Fruit fly (Drosophila melanogaster) whole organism, embryonic: Measurements from ENCODE around the gene ng2.

Experiments used
- BEAF-32 ChIP-seq: fragments of 200-800 bp; sonication (Bioruptor generic); optimal IDR thresholded peaks from 3 replicates; lab custom pipeline; 2017; ENCODE audit warnings: missing biosample characterization, missing genetic modification characterization, mild to moderate bottlenecking, moderate library complexity, missing genetic modification reagents
- CG10431 ChIP-seq: fragments of 200-800 bp; sonication (Bioruptor generic); optimal IDR thresholded peaks from 3 replicates; lab custom pipeline; 2018; ENCODE audit warnings: missing biosample characterization, mild to moderate bottlenecking, missing genetic modification characterization
- CG10654 ChIP-seq: fragments of 200-800 bp; sonication (Bioruptor generic); optimal IDR thresholded peaks from 2 replicates; lab custom pipeline; 2016; ENCODE audit warnings: missing biosample characterization, missing genetic modification characterization
- CG12391 ChIP-seq: fragments of 200-800 bp; sonication (Bioruptor generic); optimal IDR thresholded peaks from 3 replicates; lab custom pipeline; 2018; ENCODE audit warnings: missing biosample characterization, mild to moderate bottlenecking, missing genetic modification characterization, moderate library complexity
- CG13894 ChIP-seq: fragments of 200-800 bp; sonication (Bioruptor generic); optimal IDR thresholded peaks from 3 replicates; lab custom pipeline; 2018; ENCODE audit warnings: missing biosample characterization, mild to moderate bottlenecking, missing genetic modification characterization, moderate library complexity
- CG14965 ChIP-seq: fragments of 200-800 bp; sonication (Bioruptor generic); optimal IDR thresholded peaks from 2 replicates; lab custom pipeline; 2016; ENCODE audit warnings: missing biosample characterization, missing genetic modification characterization, borderline replicate concordance
- CG15073 ChIP-seq: fragments of 200-800 bp; sonication (Bioruptor generic); optimal IDR thresholded peaks from 2 replicates; lab custom pipeline; 2016; ENCODE audit warnings: missing biosample characterization, missing genetic modification characterization
- CG17359 ChIP-seq: fragments of 200-800 bp; sonication (Bioruptor generic); optimal IDR thresholded peaks from 3 replicates; lab custom pipeline; 2018; ENCODE audit warnings: missing biosample characterization, mild to moderate bottlenecking, missing genetic modification characterization, moderate library complexity
- CG1792 ChIP-seq: fragments of 200-800 bp; sonication (Bioruptor generic); optimal IDR thresholded peaks from 2 replicates; lab custom pipeline; 2016; ENCODE audit warnings: missing biosample characterization, missing genetic modification characterization
- CG2202 ChIP-seq: fragments of 200-800 bp; sonication (Bioruptor generic); optimal IDR thresholded peaks from 2 replicates; lab custom pipeline; 2018; ENCODE audit warnings: missing biosample characterization, mild to moderate bottlenecking, missing genetic modification characterization
- CG2712 ChIP-seq: fragments of 200-800 bp; optimal IDR thresholded peaks from 3 replicates; lab custom pipeline; 2019; ENCODE audit warnings: missing biosample characterization, mild to moderate bottlenecking, missing genetic modification characterization, moderate library complexity
- CG2875 ChIP-seq: fragments of 200-800 bp; sonication (Bioruptor generic); optimal IDR thresholded peaks from 2 replicates; lab custom pipeline; 2017; ENCODE audit warnings: missing biosample characterization, mild to moderate bottlenecking, missing genetic modification characterization, missing genetic modification reagents
- CG31441 ChIP-seq: fragments of 200-800 bp; sonication (Bioruptor generic); IDR thresholded peaks from 2 replicates; pipeline ENCODE4 v1.3.6; 2022; ENCODE audit warnings: missing biosample characterization, missing genetic modification characterization
- CG33213 ChIP-seq: fragments of 200-800 bp; sonication (Bioruptor generic); optimal IDR thresholded peaks from 3 replicates; lab custom pipeline; 2016; ENCODE audit warnings: missing biosample characterization, missing genetic modification characterization
- CG33557 ChIP-seq: fragments of 200-800 bp; sonication (Bioruptor generic); optimal IDR thresholded peaks from 2 replicates; lab custom pipeline; 2019; ENCODE audit warnings: missing biosample characterization, mild to moderate bottlenecking, missing genetic modification characterization, moderate library complexity
- CG4282 ChIP-seq: fragments of 200-800 bp; sonication (Bioruptor generic); optimal IDR thresholded peaks from 2 replicates; lab custom pipeline; 2016; ENCODE audit warnings: missing biosample characterization, missing genetic modification characterization
- CG4328 ChIP-seq: fragments of 200-800 bp; sonication (Bioruptor generic); optimal IDR thresholded peaks from 3 replicates; lab custom pipeline; 2017; ENCODE audit warnings: missing biosample characterization, missing genetic modification reagents, missing genetic modification characterization
- CG4820 ChIP-seq: fragments of 200-800 bp; sonication (Bioruptor generic); optimal IDR thresholded peaks from 3 replicates; lab custom pipeline; 2016; ENCODE audit warnings: missing biosample characterization, missing genetic modification characterization
- CG5180 ChIP-seq: fragments of 200-800 bp; sonication (Bioruptor generic); optimal IDR thresholded peaks from 3 replicates; lab custom pipeline; 2017; ENCODE audit warnings: missing biosample characterization, missing genetic modification characterization, mild to moderate bottlenecking, moderate library complexity, missing genetic modification reagents
- CG5245 ChIP-seq: fragments of 200-800 bp; sonication (Bioruptor generic); optimal IDR thresholded peaks from 3 replicates; lab custom pipeline; 2016; ENCODE audit warnings: missing biosample characterization, missing genetic modification characterization
- CG6654 ChIP-seq: fragments of 200-800 bp; sonication (Bioruptor generic); optimal IDR thresholded peaks from 2 replicates; lab custom pipeline; 2017; ENCODE audit warnings: missing biosample characterization, mild to moderate bottlenecking, missing genetic modification characterization
- CG6765 ChIP-seq: fragments of 200-800 bp; sonication (Bioruptor generic); optimal IDR thresholded peaks from 3 replicates; lab custom pipeline; 2017; ENCODE audit warnings: missing biosample characterization, mild to moderate bottlenecking, missing genetic modification characterization
- CG7963 ChIP-seq: fragments of 200-800 bp; sonication (Bioruptor generic); IDR thresholded peaks from 3 replicates; pipeline ENCODE4 v1.3.6; 2022; ENCODE audit warnings: missing biosample characterization, missing genetic modification characterization; ENCODE audit not compliant: partially characterized antibody
- CG9727 ChIP-seq: fragments of 200-800 bp; sonication (Bioruptor generic); optimal IDR thresholded peaks from 3 replicates; lab custom pipeline; 2017; ENCODE audit warnings: missing biosample characterization, mild to moderate bottlenecking, missing genetic modification characterization
- Ets97D ChIP-seq: fragments of 200-800 bp; sonication (Bioruptor generic); optimal IDR thresholded peaks from 3 replicates; lab custom pipeline; 2016; ENCODE audit warnings: missing biosample characterization, missing genetic modification characterization
- Hr78 ChIP-seq, 2 experiments: fragments of 200-800 bp in 1 of 2; fragments of >200 bp in 1 of 2; sonication (Bioruptor generic) in 1 of 2; optimal IDR thresholded peaks; 2 replicates each; lab custom pipeline; 2017 to 2019; ENCODE audit warnings: missing biosample characterization in 2 of 2, missing genetic modification characterization in 2 of 2, mild to moderate bottlenecking in 1 of 2, moderate library complexity in 1 of 2
- Med ChIP-seq: fragments of 200-800 bp; sonication (Bioruptor generic); peaks from one replicate; lab custom pipeline; 2016; ENCODE audit warnings: missing biosample characterization, missing genetic modification characterization, mild to moderate bottlenecking, inconsistent platforms, moderate library complexity
- NFAT ChIP-seq: fragments of 200-800 bp; sonication (Bioruptor generic); IDR thresholded peaks from 2 replicates; pipeline ENCODE4 v1.3.6; 2022; ENCODE audit warnings: missing biosample characterization, missing genetic modification characterization
- Sry-β ChIP-seq: fragments of 200-800 bp; sonication (Bioruptor generic); optimal IDR thresholded peaks from 2 replicates; lab custom pipeline; 2018; ENCODE audit warnings: missing biosample characterization, mild to moderate bottlenecking, missing genetic modification characterization, moderate library complexity
- ase ChIP-seq: fragments of 200-800 bp; sonication (Bioruptor generic); IDR thresholded peaks from 3 replicates; pipeline ENCODE4 v1.3.6; 2022; ENCODE audit warnings: missing biosample characterization, missing genetic modification characterization
- bowl ChIP-seq: fragments of 200-800 bp; sonication (Bioruptor generic); IDR thresholded peaks from 2 replicates; pipeline ENCODE4 v1.3.6; 2022; ENCODE audit warnings: missing biosample characterization, missing genetic modification characterization
- br ChIP-seq: fragments of >200 bp; optimal IDR thresholded peaks from 2 replicates; lab custom pipeline; 2017
- crc ChIP-seq: fragments of 200-800 bp; sonication (Bioruptor generic); optimal IDR thresholded peaks from 2 replicates; lab custom pipeline; 2016; ENCODE audit warnings: missing biosample characterization, missing genetic modification characterization
- cwo ChIP-seq: fragments of 200-800 bp; sonication (Bioruptor generic); optimal IDR thresholded peaks from 3 replicates; lab custom pipeline; 2017; ENCODE audit warnings: missing biosample characterization, missing genetic modification characterization, mild to moderate bottlenecking, moderate library complexity, missing genetic modification reagents
- da ChIP-seq: fragments of 200-800 bp; sonication (Bioruptor generic); optimal IDR thresholded peaks from 2 replicates; lab custom pipeline; 2016; ENCODE audit warnings: missing biosample characterization, missing genetic modification characterization
- ind ChIP-seq: fragments of 200-800 bp; sonication (Bioruptor generic); optimal IDR thresholded peaks from 3 replicates; lab custom pipeline; 2016; ENCODE audit warnings: missing biosample characterization, missing genetic modification characterization
- ken ChIP-seq: fragments of 200-800 bp; sonication (Bioruptor generic); IDR thresholded peaks from 3 replicates; pipeline ENCODE4 v1.3.6; 2022; ENCODE audit warnings: missing biosample characterization, missing genetic modification characterization
- lbe ChIP-seq: fragments of 200-800 bp; sonication (Bioruptor generic); optimal IDR thresholded peaks from 2 replicates; lab custom pipeline; 2016; ENCODE audit warnings: missing biosample characterization, mild to moderate bottlenecking, missing genetic modification characterization
- maf-S ChIP-seq: fragments of 200-800 bp; sonication (Bioruptor generic); optimal IDR thresholded peaks from 2 replicates; lab custom pipeline; 2016; ENCODE audit warnings: missing biosample characterization, missing genetic modification characterization
- peb ChIP-seq: fragments of 200-800 bp; sonication (Bioruptor generic); IDR thresholded peaks from 2 replicates; pipeline ENCODE4 v1.3.6; 2022; ENCODE audit warnings: missing biosample characterization, missing genetic modification characterization
- repo ChIP-seq: fragments of 200-800 bp; sonication (Bioruptor generic); optimal IDR thresholded peaks from 2 replicates; lab custom pipeline; 2016; ENCODE audit warnings: missing biosample characterization, missing genetic modification characterization
- rib ChIP-seq: fragments of 200-800 bp; sonication (Bioruptor generic); IDR thresholded peaks from 2 replicates; pipeline ENCODE4 v1.3.6; 2022; ENCODE audit warnings: missing biosample characterization, missing genetic modification characterization
- slp2 ChIP-seq: fragments of 200-800 bp; sonication (Bioruptor generic); optimal IDR thresholded peaks from 2 replicates; lab custom pipeline; 2016; ENCODE audit warnings: missing biosample characterization, missing genetic modification characterization
- sna ChIP-seq: fragments of 200-800 bp; sonication (Bioruptor generic); IDR thresholded peaks from 2 replicates; pipeline ENCODE4 v1.3.6; 2022; ENCODE audit warnings: missing biosample characterization, missing genetic modification characterization; ENCODE audit not compliant: partially characterized antibody
- tna ChIP-seq: fragments of 200-800 bp; sonication (Bioruptor generic); IDR thresholded peaks from 2 replicates; pipeline ENCODE4 v1.3.6; 2022; ENCODE audit warnings: missing biosample characterization, missing genetic modification characterization; ENCODE audit not compliant: partially characterized antibody
- tx ChIP-seq: fragments of 200-800 bp; sonication (Bioruptor generic); optimal IDR thresholded peaks from 2 replicates; lab custom pipeline; 2016; ENCODE audit warnings: missing biosample characterization, missing genetic modification characterization
- usp ChIP-seq: fragments of >200 bp; optimal IDR thresholded peaks from 2 replicates; lab custom pipeline; 2017; ENCODE audit warnings: missing biosample characterization, missing genetic modification characterization
- vvl ChIP-seq: fragments of 200-800 bp; sonication (Bioruptor generic); IDR thresholded peaks from 2 replicates; pipeline ENCODE4 v1.3.6; 2022; ENCODE audit warnings: missing biosample characterization, missing genetic modification characterization
- zen2 ChIP-seq: fragments of 200-800 bp; sonication (Bioruptor generic); IDR thresholded peaks from 3 replicates; pipeline ENCODE4 v1.3.6; 2022; ENCODE audit warnings: missing biosample characterization, missing genetic modification characterization; ENCODE audit not compliant: partially characterized antibody

The ng2 gene

DNA sequence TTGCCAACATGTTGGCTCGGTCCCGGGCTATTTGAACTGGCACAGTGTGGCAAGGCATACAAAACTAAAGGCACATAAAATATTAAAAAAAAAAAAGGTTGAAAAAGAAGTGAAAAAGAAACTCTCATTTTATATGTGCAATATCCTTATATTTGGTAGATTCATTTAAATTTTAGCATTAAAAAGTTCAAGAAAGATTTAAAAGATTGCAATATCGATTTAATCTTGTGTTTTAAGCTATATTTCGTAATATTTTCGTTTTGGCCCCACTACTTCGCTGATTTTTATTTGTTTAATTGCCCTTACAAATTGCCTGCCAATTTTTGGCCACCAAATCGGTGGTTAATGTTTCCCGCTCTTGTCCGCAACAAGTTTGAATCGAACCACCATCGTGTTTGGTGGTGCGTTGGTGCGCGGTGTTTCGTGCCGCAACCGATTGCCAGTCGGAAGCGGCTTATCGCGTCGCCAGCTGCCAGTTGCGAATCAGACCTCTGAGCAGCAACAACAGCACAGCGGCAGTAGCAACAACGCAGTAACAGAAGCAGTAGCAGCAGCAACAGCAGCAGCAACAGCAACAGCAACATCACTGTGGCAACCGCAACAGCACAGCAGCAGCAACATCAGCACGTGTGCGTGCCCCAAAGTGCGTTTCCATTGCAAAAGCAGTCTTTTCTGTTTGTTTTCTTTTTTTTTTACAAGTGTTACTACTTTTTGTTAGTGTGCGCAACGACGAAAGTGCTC lies 15.4 kb upstream of the ng2 start (continued):
- TF ChIP-seq CG31441 (GFP tag; lab: Robert Waterston, UW) (peak; percentile 98), CG4282 (GFP tag; lab: Kevin White, UChicago) (peak; percentile 74), CG7963 (GFP tag; lab: Robert Waterston, UW) (no peak), CG4820 (GFP tag; lab: Kevin White, UChicago) (peak; percentile 93), CG33557 (GFP tag; lab: Kevin White, UChicago) (peak; percentile 52), bowl (GFP tag; lab: Robert Waterston, UW) (peak; percentile 15; the same call in 1 of the 2 replicates), CG4328 (peak; percentile 95), sna (GFP tag; lab: Robert Waterston, UW) (no peak), Sry-β (peak; percentile 37), BEAF-32 (GFP tag; lab: Kevin White, UChicago) (no peak), ase (GFP tag; lab: Robert Waterston, UW) (peak; percentile 89), CG2875 (GFP tag; lab: Kevin White, UChicago) (peak; percentile 90), vvl (GFP tag; lab: Robert Waterston, UW) (peak; percentile 94), CG10654 (GFP tag; lab: Kevin White, UChicago) (peak; percentile 94), CG12391 (tag; lab: Kevin White, UChicago) (peak; percentile 95), CG6765 (peak; percentile 96), Med (GFP tag; lab: Kevin White, UChicago) (peak; percentile 95), ken (GFP tag; lab: Robert Waterston, UW) (peak; percentile 68; the same call in 2 of the 3 replicates), Hr78 (GFP tag; optimal IDR thresholded peaks at IDR 0.05; lab: Kevin White, UChicago) (peak in 1 of 2 experiments; percentile 51), br (no peak), CG13894 (peak; percentile 92), CG5245 (peak; percentile 90), CG2712 (tag; lab: Kevin White, UChicago) (peak; percentile 88), tx (GFP tag; lab: Kevin White, UChicago) (peak; percentile 92), peb (GFP tag; lab: Robert Waterston, UW) (peak; percentile 81), CG6654 (GFP tag; lab: Kevin White, UChicago) (peak; percentile 90), cwo (GFP tag; lab: Kevin White, UChicago) (peak; percentile 96), CG17359 (tag; lab: Kevin White, UChicago) (peak; percentile 95), CG5180 (GFP tag; lab: Kevin White, UChicago) (peak; percentile 99), NFAT (GFP tag; lab: Robert Waterston, UW) (peak; percentile 86), CG33213 (peak; percentile 77), CG1792 (GFP tag; lab: Kevin White, UChicago) (peak; percentile 93), repo (peak; percentile 88), crc (GFP tag; lab: Kevin White, UChicago) (peak; percentile 74), da (GFP tag; lab: Kevin White, UChicago) (peak; percentile 85), Ets97D (GFP tag; lab: Kevin White, UChicago) (peak; percentile 73), CG14965 (peak; percentile 51), lbe (peak; percentile 53), ind (GFP tag; lab: Kevin White, UChicago) (peak; percentile 96), CG15073 (GFP tag; lab: Kevin White, UChicago) (peak; percentile 64), CG2202 (tag; lab: Kevin White, UChicago) (peak; percentile 60), maf-S (GFP tag; lab: Kevin White, UChicago) (peak; percentile 94), CG10431 (peak; percentile 70), rib (GFP tag; lab: Robert Waterston, UW) (peak; percentile 90), slp2 (GFP tag; lab: Kevin White, UChicago) (peak; percentile 94), tna (GFP tag; lab: Robert Waterston, UW) (no peak), zen2 (GFP tag; lab: Robert Waterston, UW) (no peak), usp (no peak), CG9727 (peak; percentile 97)
